Fruit fly (Drosophila melanogaster): ENCODE results near the gene TwdlY.

DNA sequence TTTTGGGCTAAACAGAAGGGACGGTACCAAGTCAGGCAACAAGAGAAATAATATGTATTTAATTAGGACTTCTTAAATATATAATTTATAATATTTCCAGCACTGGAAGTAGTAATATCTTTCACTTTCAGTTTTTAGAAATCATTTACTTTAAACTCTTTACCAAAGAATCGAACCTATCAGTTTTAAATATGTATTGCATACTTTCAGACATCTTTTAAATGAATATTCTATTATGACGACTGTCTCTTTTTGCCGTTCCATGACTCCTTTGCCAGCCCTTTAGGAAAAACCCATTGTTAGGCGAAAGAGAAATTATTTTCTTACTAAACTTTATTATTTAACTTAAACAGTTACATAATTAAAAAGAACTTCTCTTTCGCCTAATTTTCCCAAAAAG, 22.9 kb downstream of the TwdlY start:
- TF ChIP-seq psq (optimal IDR thresholded peaks at IDR 0.05) (no peak), EcR (GFP tag; optimal IDR thresholded peaks at IDR 0.05) (no peak)
